Fruit fly (Drosophila melanogaster) whole organism, embryonic: ENCODE results near the gene Ublcp1.
A peak's percentile ranks its signal among the peaks of the same experiment; 100 is the strongest.

Source experiments
- Abd-B ChIP-seq: fragments of 200-800 bp; sonication (Bioruptor generic); optimal IDR thresholded peaks from 2 replicates; lab custom pipeline; 2018; ENCODE audit warnings: missing biosample characterization, mild to moderate bottlenecking, missing genetic modification characterization, moderate library complexity
- Bgb ChIP-seq: fragments of 200-800 bp; sonication (Bioruptor generic); IDR thresholded peaks from 2 replicates; pipeline ENCODE4 v1.3.6; 2022; ENCODE audit warnings: missing biosample characterization, missing genetic modification characterization; ENCODE audit not compliant: partially characterized antibody
- CG10462 ChIP-seq: fragments of 200-800 bp; sonication (Bioruptor generic); optimal IDR thresholded peaks from 2 replicates; lab custom pipeline; 2016; ENCODE audit warnings: missing biosample characterization, missing genetic modification characterization
- CG10979 ChIP-seq: fragments of 200-800 bp; sonication (Bioruptor generic); optimal IDR thresholded peaks from 2 replicates; lab custom pipeline; 2018; ENCODE audit warnings: missing biosample characterization, mild to moderate bottlenecking, missing genetic modification characterization, moderate library complexity
- CG13287 ChIP-seq: fragments of 200-800 bp; sonication (Bioruptor generic); IDR thresholded peaks from 2 replicates; pipeline ENCODE4 v1.3.6; 2022; ENCODE audit warnings: missing biosample characterization, missing genetic modification characterization; ENCODE audit not compliant: partially characterized antibody
- CG14860 ChIP-seq: fragments of 200-800 bp; sonication (Bioruptor generic); IDR thresholded peaks from 3 replicates; pipeline ENCODE4 v1.3.6; 2022; ENCODE audit warnings: missing biosample characterization, missing genetic modification characterization; ENCODE audit not compliant: partially characterized antibody
- CG14965 ChIP-seq: fragments of 200-800 bp; sonication (Bioruptor generic); optimal IDR thresholded peaks from 2 replicates; lab custom pipeline; 2016; ENCODE audit warnings: missing biosample characterization, missing genetic modification characterization, borderline replicate concordance
- CG15479 ChIP-seq: fragments of 200-800 bp; sonication (Bioruptor generic); optimal IDR thresholded peaks from 3 replicates; lab custom pipeline; 2019; ENCODE audit warnings: missing biosample characterization, mild to moderate bottlenecking, missing genetic modification characterization, moderate library complexity
- CG1602 ChIP-seq: fragments of 200-800 bp; sonication (Bioruptor generic); optimal IDR thresholded peaks from 3 replicates; lab custom pipeline; 2016; ENCODE audit warnings: missing biosample characterization, missing genetic modification characterization
- CG18262 ChIP-seq: fragments of 200-800 bp; optimal IDR thresholded peaks from 3 replicates; lab custom pipeline; 2019; ENCODE audit warnings: missing biosample characterization, mild to moderate bottlenecking, missing genetic modification characterization, moderate library complexity
- CG2116 ChIP-seq: fragments of 200-800 bp; sonication (Bioruptor generic); optimal IDR thresholded peaks from 3 replicates; lab custom pipeline; 2018; ENCODE audit warnings: missing biosample characterization, mild to moderate bottlenecking, missing genetic modification characterization
- CG2120 ChIP-seq: fragments of 200-800 bp; sonication (Bioruptor generic); optimal IDR thresholded peaks from 3 replicates; lab custom pipeline; 2016; ENCODE audit warnings: missing biosample characterization, missing genetic modification characterization
- CG2678 ChIP-seq: fragments of 200-800 bp; sonication (Bioruptor generic); optimal IDR thresholded peaks from 3 replicates; lab custom pipeline; 2019; ENCODE audit warnings: missing biosample characterization, mild to moderate bottlenecking, missing genetic modification characterization, moderate library complexity
- CG30403 ChIP-seq: fragments of 200-800 bp; sonication (Bioruptor generic); optimal IDR thresholded peaks from 3 replicates; lab custom pipeline; 2016; ENCODE audit warnings: missing biosample characterization, missing genetic modification characterization
- CG42726 ChIP-seq: fragments of 200-800 bp; sonication (Bioruptor generic); IDR thresholded peaks from 2 replicates; pipeline ENCODE4 v1.3.6; 2022; ENCODE audit warnings: missing biosample characterization, missing genetic modification characterization; ENCODE audit not compliant: partially characterized antibody
- CG4328 ChIP-seq: fragments of 200-800 bp; sonication (Bioruptor generic); optimal IDR thresholded peaks from 3 replicates; lab custom pipeline; 2017; ENCODE audit warnings: missing biosample characterization, missing genetic modification reagents, missing genetic modification characterization
- CG4424 ChIP-seq: fragments of 200-800 bp; sonication (Bioruptor generic); optimal IDR thresholded peaks from 3 replicates; lab custom pipeline; 2016; ENCODE audit warnings: missing biosample characterization, missing genetic modification characterization
- CG6689 ChIP-seq: fragments of 200-800 bp; sonication (Bioruptor generic); IDR thresholded peaks from 2 replicates; pipeline ENCODE4 v1.3.6; 2022; ENCODE audit warnings: missing biosample characterization, missing genetic modification characterization
- CG7556 ChIP-seq: fragments of 200-800 bp; sonication (Bioruptor generic); optimal IDR thresholded peaks from 2 replicates; lab custom pipeline; 2017; ENCODE audit warnings: missing biosample characterization, mild to moderate bottlenecking, missing genetic modification characterization
- CG7839 ChIP-seq: fragments of 200-800 bp; sonication (Bioruptor generic); optimal IDR thresholded peaks from 3 replicates; lab custom pipeline; 2018; ENCODE audit warnings: missing biosample characterization, mild to moderate bottlenecking, missing genetic modification characterization, moderate library complexity
- CG7963 ChIP-seq: fragments of 200-800 bp; sonication (Bioruptor generic); IDR thresholded peaks from 3 replicates; pipeline ENCODE4 v1.3.6; 2022; ENCODE audit warnings: missing biosample characterization, missing genetic modification characterization; ENCODE audit not compliant: partially characterized antibody
- CG8290 ChIP-seq, 3 experiments: fragments of 200-800 bp; sonication (Bioruptor generic); optimal IDR thresholded peaks; 2 replicates each; lab custom pipeline; 2016 to 2019; ENCODE audit warnings: missing biosample characterization in 3 of 3, missing genetic modification characterization in 3 of 3, mild to moderate bottlenecking in 2 of 3, moderate library complexity in 1 of 3
- CG9727 ChIP-seq: fragments of 200-800 bp; sonication (Bioruptor generic); optimal IDR thresholded peaks from 3 replicates; lab custom pipeline; 2017; ENCODE audit warnings: missing biosample characterization, mild to moderate bottlenecking, missing genetic modification characterization
- CG9932 ChIP-seq: fragments of 200-800 bp; sonication (Bioruptor generic); IDR thresholded peaks from 2 replicates; pipeline ENCODE4 v1.3.6; 2022; ENCODE audit warnings: missing biosample characterization, missing genetic modification characterization
- Chrac-16 ChIP-seq: fragments of 200-800 bp; sonication (Bioruptor generic); optimal IDR thresholded peaks from 3 replicates; lab custom pipeline; 2016; ENCODE audit warnings: missing biosample characterization, missing genetic modification characterization
- CoRest ChIP-seq: fragments of 200-800 bp; sonication (Bioruptor generic); optimal IDR thresholded peaks from 3 replicates; lab custom pipeline; 2018; ENCODE audit warnings: missing biosample characterization, mild to moderate bottlenecking, missing genetic modification characterization, moderate library complexity
- Deaf1 ChIP-seq: fragments of 200-800 bp; optimal IDR thresholded peaks from 3 replicates; lab custom pipeline; 2019; ENCODE audit warnings: missing biosample characterization, mild to moderate bottlenecking, missing genetic modification characterization, moderate library complexity
- Doc3 ChIP-seq: fragments of 200-800 bp; sonication (Bioruptor generic); IDR thresholded peaks from 3 replicates; pipeline ENCODE4 v1.3.6; 2022; ENCODE audit warnings: missing biosample characterization, missing genetic modification characterization; ENCODE audit not compliant: partially characterized antibody
- Dp ChIP-seq: fragments of 200-800 bp; sonication (Bioruptor generic); optimal IDR thresholded peaks from 2 replicates; lab custom pipeline; 2018; ENCODE audit warnings: missing biosample characterization, mild to moderate bottlenecking, missing genetic modification characterization, moderate library complexity
- HmgD ChIP-seq: fragments of 200-800 bp; sonication (Bioruptor generic); optimal IDR thresholded peaks from 3 replicates; lab custom pipeline; 2016; ENCODE audit warnings: missing biosample characterization, missing genetic modification characterization
- Hr3 ChIP-seq: fragments of 200-800 bp; sonication (Bioruptor generic); optimal IDR thresholded peaks from 3 replicates; lab custom pipeline; 2016; ENCODE audit warnings: missing biosample characterization, missing genetic modification characterization
- Hr78 ChIP-seq, 2 experiments: fragments of 200-800 bp in 1 of 2; fragments of >200 bp in 1 of 2; sonication (Bioruptor generic) in 1 of 2; optimal IDR thresholded peaks; 2 replicates each; lab custom pipeline; 2017 to 2019; ENCODE audit warnings: missing biosample characterization in 2 of 2, missing genetic modification characterization in 2 of 2, mild to moderate bottlenecking in 1 of 2, moderate library complexity in 1 of 2
- Nf-YC ChIP-seq: fragments of 200-800 bp; optimal IDR thresholded peaks from 3 replicates; lab custom pipeline; 2019; ENCODE audit warnings: missing biosample characterization, mild to moderate bottlenecking, missing genetic modification characterization, moderate library complexity
- PHDP ChIP-seq: fragments of 200-800 bp; sonication (Bioruptor generic); optimal IDR thresholded peaks from 3 replicates; lab custom pipeline; 2018; ENCODE audit warnings: missing biosample characterization, mild to moderate bottlenecking, missing genetic modification characterization, moderate library complexity
- Sin3A ChIP-seq: fragments of >200 bp; optimal IDR thresholded peaks from 2 replicates; lab custom pipeline; 2018
- Sry-β ChIP-seq: fragments of 200-800 bp; sonication (Bioruptor generic); optimal IDR thresholded peaks from 2 replicates; lab custom pipeline; 2018; ENCODE audit warnings: missing biosample characterization, mild to moderate bottlenecking, missing genetic modification characterization, moderate library complexity
- Xbp1 ChIP-seq: fragments of 200-800 bp; sonication (Bioruptor generic); optimal IDR thresholded peaks from 3 replicates; lab custom pipeline; 2016; ENCODE audit warnings: missing biosample characterization, mild to moderate bottlenecking, missing genetic modification characterization
- bbx ChIP-seq: fragments of 200-800 bp; sonication (Bioruptor generic); IDR thresholded peaks from 2 replicates; pipeline ENCODE4 v1.3.6; 2022; ENCODE audit warnings: missing biosample characterization, missing genetic modification characterization; ENCODE audit not compliant: partially characterized antibody
- chinmo ChIP-seq: fragments of 200-800 bp; sonication (Bioruptor generic); IDR thresholded peaks from 4 replicates; pipeline ENCODE4 v1.3.6; 2022; ENCODE audit warnings: missing biosample characterization, missing genetic modification characterization; ENCODE audit not compliant: partially characterized antibody
- dati ChIP-seq: fragments of 200-800 bp; sonication (Bioruptor generic); IDR thresholded peaks from 2 replicates; pipeline ENCODE4 v1.3.6; 2022; ENCODE audit warnings: missing biosample characterization, missing genetic modification characterization
- dimm ChIP-seq: fragments of 200-800 bp; sonication (Bioruptor generic); IDR thresholded peaks from 2 replicates; pipeline ENCODE4 v1.3.6; 2022; ENCODE audit warnings: missing biosample characterization, missing genetic modification characterization
- hb ChIP-seq: fragments of 200-800 bp; sonication (Bioruptor generic); IDR thresholded peaks from 3 replicates; pipeline ENCODE4 v1.3.6; 2022; ENCODE audit warnings: missing biosample characterization, missing genetic modification characterization; ENCODE audit not compliant: partially characterized antibody
- knrl ChIP-seq: fragments of 200-800 bp; sonication (Bioruptor generic); IDR thresholded peaks from 3 replicates; pipeline ENCODE4 v1.3.6; 2022; ENCODE audit warnings: missing biosample characterization, missing genetic modification characterization; ENCODE audit not compliant: partially characterized antibody
- lmd ChIP-seq: fragments of 200-800 bp; sonication (Bioruptor generic); IDR thresholded peaks from 2 replicates; pipeline ENCODE4 v1.3.6; 2022; ENCODE audit warnings: missing biosample characterization, missing genetic modification characterization
- nmo ChIP-seq: fragments of 200-800 bp; sonication (Bioruptor generic); optimal IDR thresholded peaks from 2 replicates; lab custom pipeline; 2018; ENCODE audit warnings: missing biosample characterization, mild to moderate bottlenecking, missing genetic modification characterization, moderate library complexity
- sna ChIP-seq: fragments of 200-800 bp; sonication (Bioruptor generic); IDR thresholded peaks from 2 replicates; pipeline ENCODE4 v1.3.6; 2022; ENCODE audit warnings: missing biosample characterization, missing genetic modification characterization; ENCODE audit not compliant: partially characterized antibody
- tgo ChIP-seq: fragments of 200-800 bp; sonication (Bioruptor generic); IDR thresholded peaks from 3 replicates; pipeline ENCODE4 v1.3.6; 2022; ENCODE audit warnings: missing biosample characterization, missing genetic modification characterization
- zen ChIP-seq: fragments of 200-800 bp; sonication (Bioruptor generic); optimal IDR thresholded peaks from 3 replicates; lab custom pipeline; 2018; ENCODE audit warnings: missing biosample characterization, mild to moderate bottlenecking, missing genetic modification characterization, moderate library complexity

Ublcp1 gene

dm6 chr3R:23061209-23061608 is at the start of gene Ublcp1, which contains the start of gene sav:
Gene Ublcp1 (plus strand): TSS chr3R:23061493.
Gene sav (minus strand): TSS chr3R:23061304.
- TF ChIP-seq CG10462 (GFP tag; lab: Kevin White, UChicago) (peak; percentile 12), CG42726 (GFP tag; lab: Robert Waterston, UW) (peak; percentile 72; the same call in 1 of the 2 replicates), lmd (GFP tag; lab: Robert Waterston, UW) (peak; percentile 21; the same call in 1 of the 2 replicates), dimm (GFP tag; lab: Robert Waterston, UW) (no peak), CG15479 (GFP tag; lab: Kevin White, UChicago) (no peak), chinmo (GFP tag; lab: Robert Waterston, UW) (peak; percentile 71; the same call in 3 of the 4 replicates), sna (GFP tag; lab: Robert Waterston, UW) (peak; percentile 93), Dp (GFP tag; lab: Kevin White, UChicago) (peak; percentile 36), CG4328 (GFP tag; lab: Kevin White, UChicago) (no peak), hb (GFP tag; lab: Robert Waterston, UW) (peak; percentile 80), Sin3A (lab: Kevin White, UChicago) (peak; percentile 1), Hr78 (GFP tag; optimal IDR thresholded peaks at IDR 0.05; lab: Kevin White, UChicago) (no peak), CG6689 (GFP tag; lab: Robert Waterston, UW) (0 out of 2 replicates have a peak, but pooled peaks have one; percentile 18), PHDP (tag; lab: Kevin White, UChicago) (peak; percentile 45), Nf-YC (tag; lab: Kevin White, UChicago) (peak; percentile 9), knrl (peak; percentile 92), CoRest (tag; lab: Kevin White, UChicago) (peak; percentile 53), CG4424 (GFP tag; lab: Kevin White, UChicago) (peak; percentile 20), Xbp1 (GFP tag; lab: Kevin White, UChicago) (peak; percentile 39), nmo (GFP tag; lab: Kevin White, UChicago) (peak; percentile 64), CG9727 (GFP tag; lab: Kevin White, UChicago) (peak; percentile 44), bbx (GFP tag; lab: Robert Waterston, UW) (peak; percentile 90), CG18262 (tag; lab: Kevin White, UChicago) (peak; percentile 55), CG7963 (GFP tag; lab: Robert Waterston, UW) (peak; percentile 80), tgo (GFP tag; lab: Robert Waterston, UW) (0 out of 3 replicates have a peak, but pooled peaks have one; percentile 14), CG14965 (GFP tag; lab: Kevin White, UChicago) (no peak), zen (tag; lab: Kevin White, UChicago) (peak; percentile 44), Sry-β (no peak), CG1602 (peak; percentile 19), Deaf1 (tag; lab: Kevin White, UChicago) (peak; percentile 21), Hr3 (GFP tag; lab: Kevin White, UChicago) (peak; percentile 27), CG2116 (GFP tag; lab: Kevin White, UChicago) (peak; percentile 78), CG7556 (GFP tag; lab: Kevin White, UChicago) (no peak), Abd-B (GFP tag; lab: Kevin White, UChicago) (peak; percentile 53), CG13287 (peak; percentile 97), CG9932 (GFP tag; lab: Robert Waterston, UW) (peak; percentile 41; the same call in 1 of the 2 replicates), CG10979 (tag; lab: Kevin White, UChicago) (peak; percentile 37), CG2678 (peak; percentile 30), HmgD (GFP tag; lab: Kevin White, UChicago) (no peak), Bgb (GFP tag; lab: Robert Waterston, UW) (peak; percentile 87), CG8290 (GFP tag; optimal IDR thresholded peaks at IDR 0.05; lab: Kevin White, UChicago) (peak; percentile 28), CG8290 (tag; optimal IDR thresholded peaks at IDR 0.05; lab: Kevin White, UChicago) (no peak), CG14860 (peak; percentile 84), CG30403 (peak; percentile 5), dati (GFP tag; lab: Robert Waterston, UW) (no peak), Chrac-16 (peak; percentile 17), CG2120 (GFP tag; lab: Kevin White, UChicago) (peak; percentile 32), CG7839 (no peak), Doc3 (peak; percentile 91)
